Fruit fly (Drosophila melanogaster): ENCODE data around the gene CG14926.
A peak's percentile ranks its signal among the peaks of the same experiment; 100 is the strongest.

The CG14926 gene

dm6 chr2L:11323917-11324316 lies 19.2 kb downstream of the CG14926 start (continued):
- TF ChIP-seq run (tag; optimal IDR thresholded peaks at IDR 0.05) (peak; percentile 6), p53 (GFP tag; optimal IDR thresholded peaks at IDR 0.05) (no peak), crol (GFP tag; IDR thresholded peaks at IDR 0.05) (no peak), vnd (GFP tag; IDR thresholded peaks at IDR 0.05; ENCODE audit: partially characterized antibody) (no peak), CG11398 (GFP tag; optimal IDR thresholded peaks at IDR 0.05) (no peak), Ptx1 (GFP tag; IDR thresholded peaks at IDR 0.05) (peak; percentile 72), mam (GFP tag; optimal IDR thresholded peaks at IDR 0.05) (peak; percentile 26), CG6765 (GFP tag; optimal IDR thresholded peaks at IDR 0.05) (no peak), chinmo (GFP tag; IDR thresholded peaks at IDR 0.05; ENCODE audit: partially characterized antibody) (no peak), ci (GFP tag; IDR thresholded peaks at IDR 0.05) (peak; percentile 85), jigr1 (GFP tag; IDR thresholded peaks at IDR 0.05) (no peak), hkb (optimal IDR thresholded peaks at IDR 0.05) (no peak), hkb (GFP tag; IDR thresholded peaks at IDR 0.05) (peak; percentile 80), Adf1 (GFP tag; IDR thresholded peaks at IDR 0.05) (no peak), CG4617 (GFP tag; optimal IDR thresholded peaks at IDR 0.05; ENCODE audit: borderline replicate concordance) (no peak), Deaf1 (tag; optimal IDR thresholded peaks at IDR 0.05) (peak; percentile 8), NFAT (GFP tag; IDR thresholded peaks at IDR 0.05) (no peak), BEAF-32 (GFP tag; optimal IDR thresholded peaks at IDR 0.05) (no peak), tx (GFP tag; optimal IDR thresholded peaks at IDR 0.05) (no peak), Neu2 (GFP tag; optimal IDR thresholded peaks at IDR 0.05; ENCODE audit: borderline replicate concordance) (no peak), Hr39 (optimal IDR thresholded peaks at IDR 0.05) (no peak), da (GFP tag; optimal IDR thresholded peaks at IDR 0.05) (no peak), Mrtf (GFP tag; IDR thresholded peaks at IDR 0.05) (peak; percentile 44; the same call in 1 of the 3 replicates), tio (GFP tag; optimal IDR thresholded peaks at IDR 0.05) (peak; percentile 23), Eip74EF (GFP tag; optimal IDR thresholded peaks at IDR 0.05) (peak in 1 of 2 experiments; percentile 41), Nf-YA (GFP tag; IDR thresholded peaks at IDR 0.05) (peak; percentile 61), Hr3 (GFP tag; optimal IDR thresholded peaks at IDR 0.05) (no peak), fd102C (GFP tag; optimal IDR thresholded peaks at IDR 0.05) (peak; percentile 17), CG5245 (GFP tag; optimal IDR thresholded peaks at IDR 0.05) (peak; percentile 52), CG6175 (GFP tag; IDR thresholded peaks at IDR 0.05) (no peak), hb (GFP tag; IDR thresholded peaks at IDR 0.05; ENCODE audit: partially characterized antibody) (no peak), Dfd (GFP tag; optimal IDR thresholded peaks at IDR 0.05) (no peak), cg (GFP tag; optimal IDR thresholded peaks at IDR 0.05) (no peak), grau (tag; optimal IDR thresholded peaks at IDR 0.05) (peak; percentile 55), Dll (GFP tag; IDR thresholded peaks at IDR 0.05; ENCODE audit: partially characterized antibody) (no peak), CG34224 (GFP tag; IDR thresholded peaks at IDR 0.05; ENCODE audit: partially characterized antibody) (no peak), pfk (GFP tag; optimal IDR thresholded peaks at IDR 0.05) (no peak), ase (GFP tag; IDR thresholded peaks at IDR 0.05) (peak; percentile 53; the same call in 2 of the 3 replicates), sima (GFP tag; optimal IDR thresholded peaks at IDR 0.05) (no peak), slbo (GFP tag; IDR thresholded peaks at IDR 0.05) (peak; percentile 58), fru (optimal IDR thresholded peaks at IDR 0.05) (no peak), CG4328 (GFP tag; optimal IDR thresholded peaks at IDR 0.05) (no peak), lbe (GFP tag; optimal IDR thresholded peaks at IDR 0.05) (peak; percentile 83), pb (GFP tag; optimal IDR thresholded peaks at IDR 0.05) (peak; percentile 44), CG10462 (GFP tag; optimal IDR thresholded peaks at IDR 0.05) (peak; percentile 3), ash1 (GFP tag; optimal IDR thresholded peaks at IDR 0.05) (no peak), odd (GFP tag; optimal IDR thresholded peaks at IDR 0.05) (no peak), h (optimal IDR thresholded peaks at IDR 0.05) (no peak), Dek (tag; optimal IDR thresholded peaks at IDR 0.05) (no peak), Oaz (GFP tag; IDR thresholded peaks at IDR 0.05) (no peak; the same call in 1 of the 2 replicates), dimm (GFP tag; IDR thresholded peaks at IDR 0.05) (peak; percentile 42), H2.0 (GFP tag; IDR thresholded peaks at IDR 0.05) (peak; percentile 70), CG14014 (GFP tag; IDR thresholded peaks at IDR 0.05) (peak; percentile 48; the same call in 1 of the 2 replicates)
